Fruit fly (Drosophila melanogaster): Measurements from ENCODE around the gene BBS5.

DNA sequence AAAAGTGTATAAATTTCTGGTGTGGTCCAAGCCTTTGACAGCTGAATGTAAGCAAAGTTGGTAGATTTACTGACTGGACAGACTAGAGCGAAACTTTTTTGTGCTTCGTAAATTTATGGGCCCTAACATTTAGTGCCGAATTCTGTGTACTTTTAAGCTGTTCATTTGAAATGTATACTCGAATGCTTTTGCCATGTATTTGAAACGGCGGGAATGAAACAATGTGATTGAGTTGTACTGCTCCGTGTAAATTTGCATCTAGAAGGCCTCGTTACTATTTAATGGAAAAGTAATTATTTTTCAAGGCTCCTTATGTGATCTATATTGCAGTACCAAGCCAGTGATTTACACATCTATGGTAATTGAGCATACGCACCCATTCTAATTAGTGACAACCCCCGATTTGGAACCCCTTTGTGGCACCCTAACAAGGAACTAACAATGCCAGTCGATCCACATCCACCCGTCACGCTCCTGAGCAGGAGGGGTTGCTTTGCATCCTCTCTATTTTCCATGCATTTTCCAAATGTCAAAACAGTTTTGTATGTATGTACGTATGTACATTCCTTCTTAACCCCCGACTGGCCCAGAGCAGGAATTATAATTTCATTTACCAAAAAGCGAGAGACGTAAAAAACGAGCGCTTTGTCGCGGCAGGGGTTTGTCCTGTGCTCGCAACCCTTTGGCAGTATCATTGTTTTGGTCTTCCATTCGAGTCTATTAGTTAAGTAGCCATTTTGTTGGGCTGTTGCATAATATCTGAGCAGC lies 42.6 kb downstream of the BBS5 start:
- no peak for TF ChIP-seq CTCF (optimal IDR thresholded peaks at IDR 0.05)
- no peak for TF ChIP-seq CG8478 (optimal IDR thresholded peaks at IDR 0.05)
